Fruit fly (Drosophila melanogaster) whole organism, embryonic: Measurements from ENCODE around the gene Sec22.

Source experiments
- Atf6 ChIP-seq: fragments of 200-800 bp; sonication (Bioruptor generic); IDR thresholded peaks from 2 replicates; pipeline ENCODE4 v1.3.6; 2022; ENCODE audit warnings: missing biosample characterization, missing genetic modification characterization
- B-H1 ChIP-seq: fragments of 200-800 bp; sonication (Bioruptor generic); IDR thresholded peaks from 3 replicates; pipeline ENCODE4 v1.3.6; 2022; ENCODE audit warnings: missing biosample characterization, missing genetic modification characterization
- CG12391 ChIP-seq: fragments of 200-800 bp; sonication (Bioruptor generic); optimal IDR thresholded peaks from 3 replicates; lab custom pipeline; 2018; ENCODE audit warnings: missing biosample characterization, mild to moderate bottlenecking, missing genetic modification characterization, moderate library complexity
- CG12744 ChIP-seq: fragments of 200-800 bp; sonication (Bioruptor generic); optimal IDR thresholded peaks from 2 replicates; lab custom pipeline; 2016; ENCODE audit warnings: missing biosample characterization, missing genetic modification characterization
- CG13296 ChIP-seq: fragments of 200-800 bp; sonication (Bioruptor generic); optimal IDR thresholded peaks from 3 replicates; lab custom pipeline; 2018; ENCODE audit warnings: missing biosample characterization, mild to moderate bottlenecking, missing genetic modification characterization
- CG14710 ChIP-seq: fragments of 200-800 bp; sonication (Bioruptor generic); optimal IDR thresholded peaks from 3 replicates; lab custom pipeline; 2019; ENCODE audit warnings: missing biosample characterization, mild to moderate bottlenecking, missing genetic modification characterization, moderate library complexity
- CG15269 ChIP-seq: fragments of 200-800 bp; sonication (Bioruptor generic); optimal IDR thresholded peaks from 2 replicates; lab custom pipeline; 2018; ENCODE audit warnings: missing biosample characterization, mild to moderate bottlenecking, missing genetic modification characterization, moderate library complexity
- CG15479 ChIP-seq: fragments of 200-800 bp; sonication (Bioruptor generic); optimal IDR thresholded peaks from 3 replicates; lab custom pipeline; 2019; ENCODE audit warnings: missing biosample characterization, mild to moderate bottlenecking, missing genetic modification characterization, moderate library complexity
- CG17385 ChIP-seq: fragments of 200-800 bp; sonication (Bioruptor generic); optimal IDR thresholded peaks from 3 replicates; lab custom pipeline; 2018; ENCODE audit warnings: missing biosample characterization, mild to moderate bottlenecking, missing genetic modification characterization
- CG17612 ChIP-seq: fragments of 200-800 bp; sonication (Bioruptor generic); IDR thresholded peaks from 2 replicates; pipeline ENCODE4 v1.3.6; 2022; ENCODE audit warnings: missing biosample characterization, missing genetic modification characterization
- CG18011 ChIP-seq: fragments of 200-800 bp; sonication (Bioruptor generic); optimal IDR thresholded peaks from 2 replicates; lab custom pipeline; 2017; ENCODE audit warnings: missing biosample characterization, missing genetic modification characterization, mild to moderate bottlenecking, moderate library complexity, missing genotype
- CG18764 ChIP-seq: fragments of 200-800 bp; sonication (Bioruptor generic); optimal IDR thresholded peaks from 3 replicates; lab custom pipeline; 2016; ENCODE audit warnings: missing biosample characterization, missing genetic modification characterization
- CG2199 ChIP-seq: fragments of 200-800 bp; sonication (Bioruptor generic); IDR thresholded peaks from 3 replicates; pipeline ENCODE4 v1.3.6; 2022; ENCODE audit warnings: missing biosample characterization, missing genetic modification characterization
- CG30431 ChIP-seq: fragments of 200-800 bp; sonication (Bioruptor generic); optimal IDR thresholded peaks from 2 replicates; lab custom pipeline; 2017; ENCODE audit warnings: missing biosample characterization, missing genetic modification characterization
- CG31441 ChIP-seq: fragments of 200-800 bp; sonication (Bioruptor generic); IDR thresholded peaks from 2 replicates; pipeline ENCODE4 v1.3.6; 2022; ENCODE audit warnings: missing biosample characterization, missing genetic modification characterization
- CG34224 ChIP-seq: fragments of 200-800 bp; sonication (Bioruptor generic); IDR thresholded peaks from 3 replicates; pipeline ENCODE4 v1.3.6; 2022; ENCODE audit warnings: missing biosample characterization, missing genetic modification characterization; ENCODE audit not compliant: partially characterized antibody
- CG4854 ChIP-seq: fragments of 200-800 bp; sonication (Bioruptor generic); optimal IDR thresholded peaks from 2 replicates; lab custom pipeline; 2016; ENCODE audit warnings: missing biosample characterization, missing genetic modification characterization, inconsistent platforms
- CG6654 ChIP-seq: fragments of 200-800 bp; sonication (Bioruptor generic); optimal IDR thresholded peaks from 2 replicates; lab custom pipeline; 2017; ENCODE audit warnings: missing biosample characterization, mild to moderate bottlenecking, missing genetic modification characterization
- CG7987 ChIP-seq: fragments of 200-800 bp; sonication (Bioruptor generic); optimal IDR thresholded peaks from 2 replicates; lab custom pipeline; 2018; ENCODE audit warnings: missing biosample characterization, mild to moderate bottlenecking, missing genetic modification characterization, moderate library complexity
- CG8388 ChIP-seq: fragments of 200-800 bp; sonication (Bioruptor generic); optimal IDR thresholded peaks from 2 replicates; lab custom pipeline; 2019; ENCODE audit warnings: missing biosample characterization, mild to moderate bottlenecking, missing genetic modification characterization, moderate library complexity
- CG8478 ChIP-seq: fragments of >200 bp; optimal IDR thresholded peaks from 2 replicates; lab custom pipeline; 2018
- CG8765 ChIP-seq: fragments of 200-800 bp; sonication (Bioruptor generic); IDR thresholded peaks from 2 replicates; pipeline ENCODE4 v1.3.6; 2022; ENCODE audit warnings: missing biosample characterization, missing genetic modification characterization
- CG9727 ChIP-seq: fragments of 200-800 bp; sonication (Bioruptor generic); optimal IDR thresholded peaks from 3 replicates; lab custom pipeline; 2017; ENCODE audit warnings: missing biosample characterization, mild to moderate bottlenecking, missing genetic modification characterization
- Camta ChIP-seq: fragments of 200-800 bp; sonication (Bioruptor generic); optimal IDR thresholded peaks from 2 replicates; lab custom pipeline; 2016; ENCODE audit warnings: missing biosample characterization, missing genetic modification characterization
- Deaf1 ChIP-seq: fragments of 200-800 bp; optimal IDR thresholded peaks from 3 replicates; lab custom pipeline; 2019; ENCODE audit warnings: missing biosample characterization, mild to moderate bottlenecking, missing genetic modification characterization, moderate library complexity
- Doc2 ChIP-seq: fragments of 200-800 bp; sonication (Bioruptor generic); IDR thresholded peaks from 2 replicates; pipeline ENCODE4 v1.3.6; 2022; ENCODE audit warnings: missing biosample characterization, missing genetic modification characterization
- Drgx ChIP-seq: fragments of 200-800 bp; sonication (Bioruptor generic); IDR thresholded peaks from 2 replicates; pipeline ENCODE4 v1.3.6; 2022; ENCODE audit warnings: missing biosample characterization, missing genetic modification characterization
- HLH4C ChIP-seq: fragments of 200-800 bp; sonication (Bioruptor generic); IDR thresholded peaks from 3 replicates; pipeline ENCODE4 v1.3.6; 2022; ENCODE audit warnings: missing biosample characterization, missing genetic modification characterization; ENCODE audit not compliant: partially characterized antibody
- Oaz ChIP-seq: fragments of 200-800 bp; sonication (Bioruptor generic); IDR thresholded peaks from 2 replicates; pipeline ENCODE4 v1.3.6; 2022; ENCODE audit warnings: missing biosample characterization, missing genetic modification characterization
- Ravus ChIP-seq: fragments of 200-800 bp; sonication (Bioruptor generic); IDR thresholded peaks from 2 replicates; pipeline ENCODE4 v1.3.6; 2022; ENCODE audit warnings: missing biosample characterization, missing genetic modification characterization
- Usf ChIP-seq: fragments of 200-800 bp; sonication (Bioruptor generic); optimal IDR thresholded peaks from 2 replicates; lab custom pipeline; 2017; ENCODE audit warnings: missing genotype, missing biosample characterization, missing genetic modification characterization
- abd-A ChIP-seq: fragments of 200-800 bp; sonication (Bioruptor generic); optimal IDR thresholded peaks from 3 replicates; lab custom pipeline; 2019; ENCODE audit warnings: missing biosample characterization, mild to moderate bottlenecking, missing genetic modification characterization, moderate library complexity
- cwo ChIP-seq: fragments of 200-800 bp; sonication (Bioruptor generic); optimal IDR thresholded peaks from 3 replicates; lab custom pipeline; 2017; ENCODE audit warnings: missing biosample characterization, missing genetic modification characterization, mild to moderate bottlenecking, moderate library complexity, missing genetic modification reagents
- exex ChIP-seq: fragments of 200-800 bp; sonication (Bioruptor generic); optimal IDR thresholded peaks from 4 replicates; lab custom pipeline; 2018; ENCODE audit warnings: missing biosample characterization, mild to moderate bottlenecking, missing genetic modification characterization, moderate library complexity
- gt ChIP-seq: fragments of 200-800 bp; sonication (Bioruptor generic); IDR thresholded peaks from 2 replicates; pipeline ENCODE4 v1.3.6; 2022; ENCODE audit warnings: missing biosample characterization, missing genetic modification characterization
- her ChIP-seq: fragments of 200-800 bp; sonication (Bioruptor generic); optimal IDR thresholded peaks from 2 replicates; lab custom pipeline; 2016; ENCODE audit warnings: missing biosample characterization, missing genetic modification characterization
- jumu ChIP-seq: fragments of 200-800 bp; sonication (Bioruptor generic); optimal IDR thresholded peaks from 3 replicates; lab custom pipeline; 2016; ENCODE audit warnings: missing biosample characterization, missing genetic modification characterization
- lbe ChIP-seq: fragments of 200-800 bp; sonication (Bioruptor generic); optimal IDR thresholded peaks from 2 replicates; lab custom pipeline; 2016; ENCODE audit warnings: missing biosample characterization, mild to moderate bottlenecking, missing genetic modification characterization
- lola ChIP-seq, 3 experiments: fragments of >200 bp in 2 of 3; fragments of 200-800 bp in 1 of 3; sonication (Bioruptor generic) in 1 of 3; optimal IDR thresholded peaks; 2 replicates each; lab custom pipeline; 2017 to 2019; ENCODE audit warnings: missing biosample characterization in 3 of 3, missing genetic modification characterization in 3 of 3, mild to moderate bottlenecking in 1 of 3, moderate library complexity in 1 of 3
- mirr ChIP-seq: fragments of 200-800 bp; sonication (Bioruptor generic); optimal IDR thresholded peaks from 3 replicates; lab custom pipeline; 2018; ENCODE audit warnings: missing biosample characterization, mild to moderate bottlenecking, missing genetic modification characterization
- nom ChIP-seq: fragments of 200-800 bp; sonication (Bioruptor generic); optimal IDR thresholded peaks from 2 replicates; lab custom pipeline; 2017; ENCODE audit warnings: missing biosample characterization, missing genetic modification characterization, mild to moderate bottlenecking, moderate library complexity, missing genetic modification reagents
- pho ChIP-seq: fragments of 200-800 bp; sonication (Bioruptor generic); optimal IDR thresholded peaks from 2 replicates; lab custom pipeline; 2016; ENCODE audit warnings: missing biosample characterization, missing genetic modification characterization
- rib ChIP-seq: fragments of 200-800 bp; sonication (Bioruptor generic); IDR thresholded peaks from 2 replicates; pipeline ENCODE4 v1.3.6; 2022; ENCODE audit warnings: missing biosample characterization, missing genetic modification characterization
- scrt ChIP-seq: fragments of 200-800 bp; sonication (Bioruptor generic); optimal IDR thresholded peaks from 2 replicates; lab custom pipeline; 2018; ENCODE audit warnings: missing biosample characterization, mild to moderate bottlenecking, missing genetic modification characterization, moderate library complexity
- wdn ChIP-seq: fragments of 200-800 bp; sonication (Bioruptor generic); IDR thresholded peaks from 2 replicates; pipeline ENCODE4 v1.3.6; 2022; ENCODE audit warnings: missing biosample characterization, missing genetic modification characterization
- z ChIP-seq: fragments of 200-800 bp; sonication (Bioruptor generic); IDR thresholded peaks from 3 replicates; pipeline ENCODE4 v1.3.6; 2022; ENCODE audit warnings: missing biosample characterization, missing genetic modification characterization
- zf30C ChIP-seq: fragments of 200-800 bp; sonication (Bioruptor generic); optimal IDR thresholded peaks from 3 replicates; lab custom pipeline; 2018; ENCODE audit warnings: missing biosample characterization, mild to moderate bottlenecking, missing genetic modification characterization
- zfh2 ChIP-seq: fragments of 200-800 bp; sonication (Bioruptor generic); optimal IDR thresholded peaks from 2 replicates; lab custom pipeline; 2016; ENCODE audit warnings: missing biosample characterization, missing genetic modification characterization

The Sec22 gene

dm6 chrX:765039-765508 is 40.8 kb upstream of the Sec22 start, which contains the start of gene RpL22 (continued):
- TF ChIP-seq mirr (GFP tag; lab: Kevin White, UChicago) (peak; percentile 86), CG34224 (no peak), z (peak; percentile 61; the same call in 2 of the 3 replicates), zfh2 (peak; percentile 78), Oaz (peak; percentile 62), CG18011 (GFP tag; lab: Kevin White, UChicago) (peak; percentile 77), exex (tag; lab: Kevin White, UChicago) (peak; percentile 52), cwo (GFP tag; lab: Kevin White, UChicago) (peak; percentile 79), CG17612 (GFP tag; lab: Robert Waterston, UW) (peak; percentile 62), gt (GFP tag; lab: Robert Waterston, UW) (peak; percentile 63; the same call in 1 of the 2 replicates), wdn (GFP tag; lab: Robert Waterston, UW) (peak; percentile 76)

- TF ChIP-seq CG18764 (GFP tag; lab: Kevin White, UChicago): no peak
- TF ChIP-seq CG9727 (GFP tag; lab: Kevin White, UChicago): no peak
- TF ChIP-seq abd-A (tag; lab: Kevin White, UChicago): no peak
- no peak for TF ChIP-seq Deaf1 (tag; lab: Kevin White, UChicago)
- no peak for TF ChIP-seq CG6654 (GFP tag; lab: Kevin White, UChicago)
- TF ChIP-seq zf30C (GFP tag; lab: Kevin White, UChicago): peak; percentile 82
- no peak for TF ChIP-seq gt (GFP tag; lab: Robert Waterston, UW)
- peak; percentile 17; the same call in 1 of the 2 replicates for TF ChIP-seq CG8765 (GFP tag; lab: Robert Waterston, UW)
- no peak for TF ChIP-seq CG15269 (tag; lab: Kevin White, UChicago)
- peak; percentile 84 for TF ChIP-seq CG15479 (GFP tag; lab: Kevin White, UChicago)
- no peak for TF ChIP-seq CG8478
- TF ChIP-seq, all 482 proteins: peak for 3
Measured at dm6 chrX:766094-766493, 39.8 kb upstream of the Sec22 start.

dm6 chrX:767928-768327 is 37.9 kb upstream of the Sec22 start:
- TF ChIP-seq nom (GFP tag; lab: Kevin White, UChicago) (peak; percentile 60), CG12744 (GFP tag; lab: Kevin White, UChicago) (no peak), CG8388 (GFP tag; lab: Kevin White, UChicago) (no peak), lbe (GFP tag; lab: Kevin White, UChicago) (peak; percentile 11), jumu (GFP tag; lab: Kevin White, UChicago) (no peak), CG30431 (GFP tag; lab: Kevin White, UChicago) (no peak), CG17385 (GFP tag; lab: Kevin White, UChicago) (no peak), CG2199 (GFP tag; lab: Robert Waterston, UW) (no peak), her (no peak), HLH4C (GFP tag; lab: Robert Waterston, UW) (no peak), CG14710 (tag; lab: Kevin White, UChicago) (no peak), Camta (GFP tag; lab: Kevin White, UChicago) (no peak), Doc2 (GFP tag; lab: Robert Waterston, UW) (no peak), B-H1 (GFP tag; lab: Robert Waterston, UW) (no peak), lola (GFP tag; optimal IDR thresholded peaks at IDR 0.05; lab: Kevin White, UChicago) (no peak), CG4854 (GFP tag; lab: Kevin White, UChicago) (no peak), CG13296 (no peak), CG12391 (tag; lab: Kevin White, UChicago) (no peak), Drgx (GFP tag; lab: Robert Waterston, UW) (0 out of 2 replicates have a peak, but pooled peaks have one; percentile 15), rib (no peak), Ravus (GFP tag; lab: Robert Waterston, UW) (no peak), Usf (GFP tag; lab: Kevin White, UChicago) (no peak), scrt (GFP tag; lab: Kevin White, UChicago) (peak; percentile 6), CG31441 (GFP tag; lab: Robert Waterston, UW) (no peak), pho (GFP tag; lab: Kevin White, UChicago) (peak; percentile 8), Atf6 (GFP tag; lab: Robert Waterston, UW) (no peak), CG7987 (GFP tag; lab: Kevin White, UChicago) (peak; percentile 11)
